Fruit fly (Drosophila melanogaster) whole organism, embryonic: ENCODE data around the gene Sodh1.

Experiments used
- Adf1 ChIP-seq: fragments of 200-800 bp; sonication (Bioruptor generic); IDR thresholded peaks from 2 replicates; pipeline ENCODE4 v1.3.6; 2022; ENCODE audit warnings: missing biosample characterization, missing genetic modification characterization
- Aef1 ChIP-seq: fragments of 200-800 bp; sonication (Bioruptor generic); IDR thresholded peaks from 3 replicates; pipeline ENCODE4 v1.3.6; 2022; ENCODE audit warnings: missing biosample characterization, missing genetic modification characterization
- Atf-2 ChIP-seq: fragments of 200-800 bp; sonication (Bioruptor generic); optimal IDR thresholded peaks from 2 replicates; lab custom pipeline; 2016; ENCODE audit warnings: missing biosample characterization, missing genetic modification characterization
- CG11560 ChIP-seq: fragments of 200-800 bp; sonication (Bioruptor generic); IDR thresholded peaks from 3 replicates; pipeline ENCODE4 v1.3.6; 2022; ENCODE audit warnings: missing biosample characterization, missing genetic modification characterization
- CG12391 ChIP-seq: fragments of 200-800 bp; sonication (Bioruptor generic); optimal IDR thresholded peaks from 3 replicates; lab custom pipeline; 2018; ENCODE audit warnings: missing biosample characterization, mild to moderate bottlenecking, missing genetic modification characterization, moderate library complexity
- CG12659 ChIP-seq: fragments of 200-800 bp; sonication (Bioruptor generic); optimal IDR thresholded peaks from 3 replicates; lab custom pipeline; 2017; ENCODE audit warnings: mild to moderate bottlenecking, missing biosample characterization, missing genetic modification reagents, missing genetic modification characterization
- CG13424 ChIP-seq: fragments of 200-800 bp; sonication (Bioruptor generic); optimal IDR thresholded peaks from 2 replicates; lab custom pipeline; 2019; ENCODE audit warnings: missing biosample characterization, mild to moderate bottlenecking, missing genetic modification characterization, moderate library complexity
- CG14710 ChIP-seq: fragments of 200-800 bp; sonication (Bioruptor generic); optimal IDR thresholded peaks from 3 replicates; lab custom pipeline; 2019; ENCODE audit warnings: missing biosample characterization, mild to moderate bottlenecking, missing genetic modification characterization, moderate library complexity
- CG17568 ChIP-seq: fragments of 200-800 bp; sonication (Bioruptor generic); optimal IDR thresholded peaks from 2 replicates; lab custom pipeline; 2018; ENCODE audit warnings: missing biosample characterization, mild to moderate bottlenecking, missing genetic modification characterization, moderate library complexity
- CG17612 ChIP-seq: fragments of 200-800 bp; sonication (Bioruptor generic); IDR thresholded peaks from 2 replicates; pipeline ENCODE4 v1.3.6; 2022; ENCODE audit warnings: missing biosample characterization, missing genetic modification characterization
- CG17829 ChIP-seq: fragments of 200-800 bp; optimal IDR thresholded peaks from 2 replicates; lab custom pipeline; 2019; ENCODE audit warnings: missing biosample characterization, mild to moderate bottlenecking, missing genetic modification characterization, moderate library complexity
- CG1792 ChIP-seq: fragments of 200-800 bp; sonication (Bioruptor generic); optimal IDR thresholded peaks from 2 replicates; lab custom pipeline; 2016; ENCODE audit warnings: missing biosample characterization, missing genetic modification characterization
- CG18599 ChIP-seq: fragments of 200-800 bp; sonication (Bioruptor generic); optimal IDR thresholded peaks from 3 replicates; lab custom pipeline; 2017; ENCODE audit warnings: missing biosample characterization, missing genetic modification characterization, mild to moderate bottlenecking, moderate library complexity, missing genetic modification reagents
- CG2120 ChIP-seq: fragments of 200-800 bp; sonication (Bioruptor generic); optimal IDR thresholded peaks from 3 replicates; lab custom pipeline; 2016; ENCODE audit warnings: missing biosample characterization, missing genetic modification characterization
- CG2678 ChIP-seq: fragments of 200-800 bp; sonication (Bioruptor generic); optimal IDR thresholded peaks from 3 replicates; lab custom pipeline; 2019; ENCODE audit warnings: missing biosample characterization, mild to moderate bottlenecking, missing genetic modification characterization, moderate library complexity
- CG2712 ChIP-seq: fragments of 200-800 bp; optimal IDR thresholded peaks from 3 replicates; lab custom pipeline; 2019; ENCODE audit warnings: missing biosample characterization, mild to moderate bottlenecking, missing genetic modification characterization, moderate library complexity
- CG32767 ChIP-seq: fragments of 200-800 bp; sonication (Bioruptor generic); IDR thresholded peaks from 2 replicates; pipeline ENCODE4 v1.3.6; 2022; ENCODE audit warnings: missing biosample characterization, missing genetic modification characterization
- CG3407 ChIP-seq: fragments of 200-800 bp; sonication (Bioruptor generic); optimal IDR thresholded peaks from 2 replicates; lab custom pipeline; 2018; ENCODE audit warnings: missing biosample characterization, mild to moderate bottlenecking, missing genetic modification characterization
- CG3847 ChIP-seq: fragments of 200-800 bp; sonication (Bioruptor generic); IDR thresholded peaks from 2 replicates; pipeline ENCODE4 v1.3.6; 2022; ENCODE audit warnings: missing biosample characterization, missing genetic modification characterization
- CG4360 ChIP-seq: fragments of 200-800 bp; sonication (Bioruptor generic); IDR thresholded peaks from 2 replicates; pipeline ENCODE4 v1.3.6; 2022; ENCODE audit warnings: missing biosample characterization, missing genetic modification characterization
- CG6175 ChIP-seq: fragments of 200-800 bp; sonication (Bioruptor generic); IDR thresholded peaks from 3 replicates; pipeline ENCODE4 v1.3.6; 2022; ENCODE audit warnings: missing biosample characterization, missing genetic modification characterization
- CG6254 ChIP-seq: fragments of 200-800 bp; sonication (Bioruptor generic); optimal IDR thresholded peaks from 3 replicates; lab custom pipeline; 2017; ENCODE audit warnings: mild to moderate bottlenecking, missing biosample characterization, missing genetic modification reagents, missing genetic modification characterization
- CG6689 ChIP-seq: fragments of 200-800 bp; sonication (Bioruptor generic); IDR thresholded peaks from 2 replicates; pipeline ENCODE4 v1.3.6; 2022; ENCODE audit warnings: missing biosample characterization, missing genetic modification characterization
- CG6813 ChIP-seq: fragments of 200-800 bp; sonication (Bioruptor generic); optimal IDR thresholded peaks from 2 replicates; lab custom pipeline; 2017; ENCODE audit warnings: missing biosample characterization, missing genetic modification characterization, mild to moderate bottlenecking, moderate library complexity, missing genetic modification reagents
- CG7928 ChIP-seq: fragments of 200-800 bp; sonication (Bioruptor generic); optimal IDR thresholded peaks from 2 replicates; lab custom pipeline; 2017; ENCODE audit warnings: missing biosample characterization, mild to moderate bottlenecking, missing genetic modification characterization
- CG8478 ChIP-seq: fragments of >200 bp; optimal IDR thresholded peaks from 2 replicates; lab custom pipeline; 2018
- CG8765 ChIP-seq: fragments of 200-800 bp; sonication (Bioruptor generic); IDR thresholded peaks from 2 replicates; pipeline ENCODE4 v1.3.6; 2022; ENCODE audit warnings: missing biosample characterization, missing genetic modification characterization
- CG9876 ChIP-seq: fragments of 200-800 bp; sonication (Bioruptor generic); optimal IDR thresholded peaks from 2 replicates; lab custom pipeline; 2016; ENCODE audit warnings: missing biosample characterization, missing genetic modification characterization
- Chrac-16 ChIP-seq: fragments of 200-800 bp; sonication (Bioruptor generic); optimal IDR thresholded peaks from 3 replicates; lab custom pipeline; 2016; ENCODE audit warnings: missing biosample characterization, missing genetic modification characterization
- Fer1 ChIP-seq: fragments of 200-800 bp; sonication (Bioruptor generic); optimal IDR thresholded peaks from 2 replicates; lab custom pipeline; 2017; ENCODE audit warnings: missing biosample characterization, mild to moderate bottlenecking, missing genetic modification characterization
- MBD-R2 ChIP-seq: fragments of 200-800 bp; sonication (Bioruptor generic); IDR thresholded peaks from 2 replicates; pipeline ENCODE4 v1.3.6; 2022; ENCODE audit warnings: missing biosample characterization, missing genetic modification characterization
- MTF-1 ChIP-seq: fragments of 200-800 bp; sonication (Bioruptor generic); optimal IDR thresholded peaks from 2 replicates; lab custom pipeline; 2018; ENCODE audit warnings: missing biosample characterization, mild to moderate bottlenecking, missing genetic modification characterization, borderline replicate concordance
- Sin3A ChIP-seq: fragments of >200 bp; optimal IDR thresholded peaks from 2 replicates; lab custom pipeline; 2018
- Tbp ChIP-seq: fragments of >200 bp; optimal IDR thresholded peaks from 2 replicates; lab custom pipeline; 2018; ENCODE audit warnings: missing biosample characterization, missing genetic modification characterization
- az2 ChIP-seq: fragments of 200-800 bp; sonication (Bioruptor generic); optimal IDR thresholded peaks from 3 replicates; lab custom pipeline; 2016; ENCODE audit warnings: missing biosample characterization, missing genetic modification characterization
- cad ChIP-seq: fragments of >200 bp; optimal IDR thresholded peaks from 2 replicates; lab custom pipeline; 2017; ENCODE audit warnings: missing biosample characterization, missing genetic modification characterization
- crc ChIP-seq: fragments of 200-800 bp; sonication (Bioruptor generic); optimal IDR thresholded peaks from 2 replicates; lab custom pipeline; 2016; ENCODE audit warnings: missing biosample characterization, missing genetic modification characterization
- disco-r ChIP-seq: fragments of 200-800 bp; sonication (Bioruptor generic); optimal IDR thresholded peaks from 2 replicates; lab custom pipeline; 2016; ENCODE audit warnings: missing biosample characterization, missing genetic modification characterization
- dpn ChIP-seq, 2 experiments: fragments of 200-800 bp; sonication (Bioruptor generic); optimal IDR thresholded peaks; 3 replicates each; lab custom pipeline; 2016; ENCODE audit warnings: missing biosample characterization in 2 of 2, missing genetic modification characterization in 2 of 2
- ems ChIP-seq: fragments of 200-800 bp; sonication (Bioruptor generic); optimal IDR thresholded peaks from 3 replicates; lab custom pipeline; 2016; ENCODE audit warnings: missing biosample characterization, missing genetic modification characterization
- h ChIP-seq: fragments of >200 bp; optimal IDR thresholded peaks from 2 replicates; lab custom pipeline; 2017
- her ChIP-seq: fragments of 200-800 bp; sonication (Bioruptor generic); optimal IDR thresholded peaks from 2 replicates; lab custom pipeline; 2016; ENCODE audit warnings: missing biosample characterization, missing genetic modification characterization
- oc ChIP-seq: fragments of 200-800 bp; sonication (Bioruptor generic); optimal IDR thresholded peaks from 2 replicates; lab custom pipeline; 2018; ENCODE audit warnings: missing biosample characterization, mild to moderate bottlenecking, missing genetic modification characterization, moderate library complexity
- psq ChIP-seq: fragments of 200-800 bp; sonication (Bioruptor generic); optimal IDR thresholded peaks from 2 replicates; lab custom pipeline; 2017; ENCODE audit warnings: missing biosample characterization, missing genetic modification characterization
- shn ChIP-seq: fragments of 200-800 bp; sonication (Bioruptor generic); optimal IDR thresholded peaks from 3 replicates; lab custom pipeline; 2016; ENCODE audit warnings: missing biosample characterization, missing genetic modification characterization
- slbo ChIP-seq: fragments of 200-800 bp; sonication (Bioruptor generic); IDR thresholded peaks from 2 replicates; pipeline ENCODE4 v1.3.6; 2022; ENCODE audit warnings: missing biosample characterization, missing genetic modification characterization
- slou ChIP-seq: fragments of 200-800 bp; sonication (Bioruptor generic); optimal IDR thresholded peaks from 3 replicates; lab custom pipeline; 2016; ENCODE audit warnings: missing biosample characterization, missing genetic modification characterization
- slp2 ChIP-seq: fragments of 200-800 bp; sonication (Bioruptor generic); optimal IDR thresholded peaks from 2 replicates; lab custom pipeline; 2016; ENCODE audit warnings: missing biosample characterization, missing genetic modification characterization
- trem ChIP-seq: fragments of 200-800 bp; optimal IDR thresholded peaks from 3 replicates; lab custom pipeline; 2019; ENCODE audit warnings: missing biosample characterization, mild to moderate bottlenecking, missing genetic modification characterization, moderate library complexity
- wek ChIP-seq: fragments of 200-800 bp; sonication (Bioruptor generic); optimal IDR thresholded peaks from 3 replicates; lab custom pipeline; 2018; ENCODE audit warnings: missing biosample characterization, mild to moderate bottlenecking, missing genetic modification characterization, moderate library complexity
- zfh2 ChIP-seq: fragments of 200-800 bp; sonication (Bioruptor generic); optimal IDR thresholded peaks from 2 replicates; lab custom pipeline; 2016; ENCODE audit warnings: missing biosample characterization, missing genetic modification characterization

Sodh1 gene

dm6 chr3R:7067092-7067491 is 15.0 kb downstream of the Sodh1 start, which contains the start of the genes CG1105 and CG1965 (continued):
- TF ChIP-seq slbo (GFP tag; lab: Robert Waterston, UW) = peak; percentile 97
- peak; percentile 97 for TF ChIP-seq CG12391 (tag; lab: Kevin White, UChicago)
- peak; percentile 87 for TF ChIP-seq CG6175 (GFP tag; lab: Robert Waterston, UW)
- peak; percentile 98 for TF ChIP-seq Sin3A (lab: Kevin White, UChicago)
- TF ChIP-seq MTF-1 = peak; percentile 53
- peak; percentile 78 for TF ChIP-seq Adf1 (GFP tag; lab: Robert Waterston, UW)
- TF ChIP-seq her (GFP tag; lab: Kevin White, UChicago) = peak; percentile 67
- peak; percentile 95 for TF ChIP-seq zfh2 (GFP tag; lab: Kevin White, UChicago)
- peak; percentile 89 for TF ChIP-seq Atf-2 (GFP tag; lab: Kevin White, UChicago)
- TF ChIP-seq CG8478 = no peak
- no peak for TF ChIP-seq cad (GFP tag; lab: Kevin White, UChicago)
- TF ChIP-seq, all 482 proteins: peak for 445

dm6 chr3R:7074297-7075114 is 22.4 kb downstream of the Sodh1 start, which contains the start of the genes Ufl1 and CG1943:
Gene Ufl1 (minus strand): TSS chr3R:7074452.
Gene CG1943 (plus strand): TSS chr3R:7074859.
- TF ChIP-seq crc (GFP tag; lab: Kevin White, UChicago) (no peak), CG6689 (GFP tag; lab: Robert Waterston, UW) (no peak), CG1792 (no peak), Aef1 (GFP tag; lab: Robert Waterston, UW) (no peak), h (lab: Kevin White, UChicago) (no peak), CG17612 (GFP tag; lab: Robert Waterston, UW) (no peak), CG3847 (GFP tag; lab: Robert Waterston, UW) (no peak), CG2120 (GFP tag; lab: Kevin White, UChicago) (peak; percentile 27), CG4360 (no peak), CG32767 (no peak), CG8765 (GFP tag; lab: Robert Waterston, UW) (no peak), az2 (GFP tag; lab: Kevin White, UChicago) (no peak), CG11560 (tag; lab: Robert Waterston, UW) (no peak), CG14710 (tag; lab: Kevin White, UChicago) (peak; percentile 94), CG17568 (no peak), Chrac-16 (GFP tag; lab: Kevin White, UChicago) (no peak), CG9876 (GFP tag; lab: Kevin White, UChicago) (no peak), slp2 (GFP tag; lab: Kevin White, UChicago) (no peak), psq (GFP tag; lab: Kevin White, UChicago) (no peak), CG6813 (GFP tag; lab: Kevin White, UChicago) (no peak), CG18599 (GFP tag; lab: Kevin White, UChicago) (no peak), CG13424 (no peak), CG2712 (tag; lab: Kevin White, UChicago) (peak; percentile 58), Tbp (GFP tag; lab: Kevin White, UChicago) (no peak), wek (GFP tag; lab: Kevin White, UChicago) (peak; percentile 5), CG17829 (peak; percentile 6), shn (GFP tag; lab: Kevin White, UChicago) (no peak), MBD-R2 (GFP tag; lab: Robert Waterston, UW) (no peak), CG6254 (GFP tag; lab: Kevin White, UChicago) (peak; percentile 3), oc (tag; lab: Kevin White, UChicago) (no peak), CG12659 (GFP tag; lab: Kevin White, UChicago) (peak; percentile 69), ems (GFP tag; lab: Kevin White, UChicago) (no peak), CG3407 (no peak), trem (tag; lab: Kevin White, UChicago) (peak; percentile 64), Fer1 (GFP tag; lab: Kevin White, UChicago) (no peak), disco-r (GFP tag; lab: Kevin White, UChicago) (no peak), slou (GFP tag; lab: Kevin White, UChicago) (no peak), CG7928 (no peak), dpn (GFP tag; optimal IDR thresholded peaks at IDR 0.05; lab: Kevin White, UChicago) (peak in 1 of 2 experiments; percentile 12), CG2678 (no peak)
